Fruit fly (Drosophila melanogaster): ENCODE data around the gene CG33500.

Gene CG33500

DNA sequence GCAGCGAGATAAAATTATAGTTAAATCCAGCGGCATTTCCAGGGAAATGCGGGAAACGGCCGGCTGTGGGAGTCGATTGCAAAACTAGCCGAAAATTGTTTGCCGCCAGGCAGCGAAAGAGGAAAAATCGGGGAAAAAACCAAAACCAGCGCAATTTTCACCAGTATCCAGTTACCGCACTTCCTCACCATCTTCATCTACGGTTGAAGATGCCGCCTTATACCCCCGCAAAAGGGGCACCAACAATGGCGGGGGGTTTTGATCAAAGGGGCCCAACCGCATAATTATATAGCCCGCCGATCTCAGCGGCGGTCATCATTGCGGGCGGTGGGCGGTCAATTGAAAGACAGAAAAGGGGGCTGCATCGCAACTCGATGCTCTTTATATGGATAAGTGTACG is 39.6 kb downstream of the CG33500 start:
- no peak for TF ChIP-seq CG17801 (GFP tag; optimal IDR thresholded peaks at IDR 0.05; ENCODE audit: partially characterized antibody)

DNA sequence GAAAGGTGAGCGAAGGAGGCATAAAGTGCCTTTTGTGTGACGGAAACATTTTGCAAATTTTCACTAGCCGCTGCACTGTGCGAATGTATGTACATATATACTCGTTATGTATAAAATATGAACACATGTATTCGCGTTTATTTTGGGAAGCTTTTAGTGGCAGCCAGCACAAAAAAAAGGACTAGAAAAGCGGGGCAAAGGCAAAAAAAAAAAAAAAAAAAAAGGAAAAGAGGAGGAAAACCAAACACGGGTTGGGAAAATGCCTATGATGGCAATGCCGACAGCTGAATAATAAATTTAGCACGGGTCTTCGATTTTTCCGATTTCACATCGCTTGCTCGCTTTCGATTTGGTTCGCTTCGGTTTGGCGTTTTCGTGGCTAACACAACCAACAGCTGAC is 41.0 kb downstream of the CG33500 start:
- no peak for TF ChIP-seq CG17801 (GFP tag; optimal IDR thresholded peaks at IDR 0.05; ENCODE audit: partially characterized antibody)

- TF ChIP-seq CG17801 (GFP tag; optimal IDR thresholded peaks at IDR 0.05; ENCODE audit: partially characterized antibody) = no peak
Measured at dm6 chr3L:11550359-11551056, 42.1 kb downstream of the CG33500 start.

dm6 chr3L:11551949-11552348 is 43.5 kb downstream of the CG33500 start:
- no peak for TF ChIP-seq CG17801 (GFP tag; optimal IDR thresholded peaks at IDR 0.05; ENCODE audit: partially characterized antibody)

DNA sequence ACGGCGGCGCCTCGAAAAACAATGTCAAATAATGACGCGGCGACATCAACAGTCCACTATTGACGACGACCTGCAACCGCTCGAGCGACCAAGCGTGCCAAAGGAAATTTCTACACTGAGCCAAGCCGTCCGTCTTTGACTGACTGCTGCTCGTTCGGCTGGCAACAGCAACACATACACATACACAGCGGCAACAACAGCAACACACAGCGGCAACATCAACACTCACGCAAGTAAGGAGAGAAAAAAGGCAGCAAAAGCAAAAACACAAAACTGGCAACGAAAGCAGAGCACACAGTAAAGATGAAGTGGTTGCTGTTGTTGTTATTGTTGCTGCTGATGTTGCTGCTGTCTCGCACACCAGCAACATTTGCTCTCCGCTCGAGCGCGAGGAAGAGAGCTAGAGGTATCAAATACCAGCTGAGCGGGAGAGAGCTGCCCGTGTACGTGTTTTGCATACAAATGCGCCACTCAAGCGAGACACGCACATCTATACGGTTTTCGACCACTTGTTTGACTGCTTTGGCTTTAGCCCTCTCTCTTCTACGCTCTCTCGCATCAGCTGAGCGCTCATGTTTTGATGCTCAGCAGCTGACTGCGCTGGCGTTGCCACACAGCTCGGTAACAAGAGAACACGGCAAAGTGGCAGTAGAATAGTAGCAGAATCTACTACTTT is 44.7 kb downstream of the CG33500 start:
- TF ChIP-seq CG17801 (GFP tag; optimal IDR thresholded peaks at IDR 0.05; ENCODE audit: partially characterized antibody) = peak; percentile 72

DNA sequence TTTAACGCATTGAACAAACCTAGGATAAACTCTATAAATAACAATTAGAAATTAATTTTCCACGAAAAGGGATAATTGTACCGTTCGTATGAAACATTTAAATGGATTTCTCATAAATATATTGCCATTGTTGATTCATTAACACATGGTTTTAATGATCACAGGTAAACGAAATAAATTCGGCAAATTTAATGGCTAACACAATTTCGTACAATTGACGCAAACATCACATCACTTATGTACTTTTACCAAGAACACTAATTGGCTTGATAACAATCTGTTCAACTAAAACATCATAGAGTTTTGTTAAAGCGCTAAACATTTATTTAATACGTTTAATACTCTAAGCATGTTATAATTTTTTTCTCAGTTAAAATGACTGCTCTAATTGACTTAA is 45.2 kb downstream of the CG33500 start:
- no peak for TF ChIP-seq CG17801 (GFP tag; optimal IDR thresholded peaks at IDR 0.05; ENCODE audit: partially characterized antibody)

DNA sequence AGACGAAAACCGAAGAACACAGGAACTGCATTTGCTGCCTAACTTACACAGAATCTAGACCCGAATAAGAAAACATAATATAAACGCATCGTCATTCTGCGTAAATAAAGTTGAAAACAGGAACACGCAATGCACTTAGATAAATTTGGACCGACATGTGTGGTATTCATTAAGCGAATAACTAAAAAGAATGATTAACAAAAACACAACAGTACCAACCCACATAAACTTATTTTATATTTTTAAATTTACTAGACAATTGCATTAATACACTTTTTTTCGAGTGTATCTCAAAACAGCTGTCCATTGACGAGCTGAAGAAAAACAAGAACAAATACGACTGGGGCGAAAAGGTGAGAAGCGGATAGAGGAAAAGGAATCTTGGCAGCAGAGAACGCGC is 45.9 kb downstream of the CG33500 start:
- peak; percentile 68 for TF ChIP-seq CG17801 (GFP tag; optimal IDR thresholded peaks at IDR 0.05; ENCODE audit: partially characterized antibody)

dm6 chr3L:11554796-11555195 is 46.4 kb downstream of the CG33500 start:
- TF ChIP-seq CG17801 (GFP tag; optimal IDR thresholded peaks at IDR 0.05; ENCODE audit: partially characterized antibody) = no peak

- TF ChIP-seq CG17801 (GFP tag; optimal IDR thresholded peaks at IDR 0.05; ENCODE audit: partially characterized antibody) = no peak
Measured at dm6 chr3L:11555662-11556460, 47.4 kb downstream of the CG33500 start.

DNA sequence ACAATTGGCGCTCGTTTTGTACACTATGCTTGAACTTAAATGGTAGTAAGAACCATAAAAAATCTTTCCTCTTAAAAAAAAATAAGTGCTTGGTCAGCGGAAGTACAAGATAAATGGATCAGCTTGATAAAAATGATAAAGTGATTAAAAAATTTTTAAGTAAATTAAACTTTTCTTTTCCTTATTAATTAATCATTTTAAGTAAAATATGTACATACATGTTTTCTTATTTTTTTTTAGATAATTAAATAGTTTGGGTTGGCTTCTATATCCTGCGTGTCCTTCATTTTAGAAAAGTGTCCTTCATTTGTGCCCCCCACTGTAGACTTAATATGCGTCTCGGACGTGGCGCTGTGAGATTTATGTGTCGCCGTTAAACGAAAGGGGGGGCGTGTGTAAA is 48.2 kb downstream of the CG33500 start:
- no peak for TF ChIP-seq CG17801 (GFP tag; optimal IDR thresholded peaks at IDR 0.05; ENCODE audit: partially characterized antibody)

DNA sequence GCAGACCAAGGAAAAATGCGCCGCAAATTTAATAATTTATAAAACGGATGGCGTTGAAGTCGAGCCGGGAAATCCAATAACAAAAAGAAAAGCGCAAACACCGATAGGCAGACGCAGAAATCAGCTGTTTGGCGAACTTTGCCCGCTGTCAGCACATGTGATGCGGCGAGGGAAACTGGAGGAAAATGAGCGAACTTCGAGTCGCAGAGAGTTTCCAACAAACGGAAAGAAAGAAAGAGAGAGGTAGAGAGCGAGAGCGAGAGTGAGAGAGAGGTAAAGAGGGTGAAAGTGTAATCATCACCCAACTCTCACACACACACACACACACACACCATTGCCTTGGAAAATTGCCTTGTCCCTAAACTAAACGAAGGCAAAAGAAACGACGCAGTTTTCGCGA is 48.8 kb downstream of the CG33500 start:
- TF ChIP-seq CG17801 (GFP tag; optimal IDR thresholded peaks at IDR 0.05; ENCODE audit: partially characterized antibody) = no peak

All from ovary, adult (tissue).